Fruit fly (Drosophila melanogaster) whole organism, embryonic: ENCODE results near the gene spn-F.

Source experiments
- Antp ChIP-seq: fragments of 200-800 bp; sonication (Bioruptor generic); optimal IDR thresholded peaks from 3 replicates; lab custom pipeline; 2016; ENCODE audit warnings: missing biosample characterization, missing genetic modification characterization
- Atf-2 ChIP-seq: fragments of 200-800 bp; sonication (Bioruptor generic); optimal IDR thresholded peaks from 2 replicates; lab custom pipeline; 2016; ENCODE audit warnings: missing biosample characterization, missing genetic modification characterization
- Atf3 ChIP-seq: fragments of 200-800 bp; sonication (Bioruptor generic); optimal IDR thresholded peaks from 3 replicates; lab custom pipeline; 2016; ENCODE audit warnings: missing biosample characterization, missing genetic modification characterization
- Awh ChIP-seq: fragments of 200-800 bp; sonication (Bioruptor generic); IDR thresholded peaks from 2 replicates; pipeline ENCODE4, ENCODE4 v1.3.6; 2022; ENCODE audit warnings: missing biosample characterization, missing genetic modification characterization
- CG12744 ChIP-seq: fragments of 200-800 bp; sonication (Bioruptor generic); optimal IDR thresholded peaks from 2 replicates; lab custom pipeline; 2016; ENCODE audit warnings: missing biosample characterization, missing genetic modification characterization
- CG14667 ChIP-seq: fragments of 200-800 bp; sonication (Bioruptor generic); IDR thresholded peaks from 2 replicates; pipeline ENCODE4 v1.3.6; 2022; ENCODE audit warnings: missing biosample characterization, missing genetic modification characterization
- CG15073 ChIP-seq: fragments of 200-800 bp; sonication (Bioruptor generic); optimal IDR thresholded peaks from 2 replicates; lab custom pipeline; 2016; ENCODE audit warnings: missing biosample characterization, missing genetic modification characterization
- CG1647 ChIP-seq: fragments of 200-800 bp; sonication (Bioruptor generic); optimal IDR thresholded peaks from 3 replicates; lab custom pipeline; 2016; ENCODE audit warnings: missing biosample characterization, missing genetic modification characterization
- CG17802 ChIP-seq: fragments of 200-800 bp; sonication (Bioruptor generic); optimal IDR thresholded peaks from 2 replicates; lab custom pipeline; 2018; ENCODE audit warnings: missing biosample characterization, mild to moderate bottlenecking, missing genetic modification characterization, moderate library complexity
- CG1832 ChIP-seq: fragments of 200-800 bp; sonication (Bioruptor generic); optimal IDR thresholded peaks from 2 replicates; lab custom pipeline; 2017; ENCODE audit warnings: missing biosample characterization, mild to moderate bottlenecking, missing genetic modification characterization, inconsistent platforms
- CG18476 ChIP-seq: fragments of 200-800 bp; sonication (Bioruptor generic); optimal IDR thresholded peaks from 2 replicates; lab custom pipeline; 2016; ENCODE audit warnings: missing biosample characterization, mild to moderate bottlenecking, missing genetic modification characterization
- CG33213 ChIP-seq: fragments of 200-800 bp; sonication (Bioruptor generic); optimal IDR thresholded peaks from 3 replicates; lab custom pipeline; 2016; ENCODE audit warnings: missing biosample characterization, missing genetic modification characterization
- CG33557 ChIP-seq: fragments of 200-800 bp; sonication (Bioruptor generic); optimal IDR thresholded peaks from 2 replicates; lab custom pipeline; 2019; ENCODE audit warnings: missing biosample characterization, mild to moderate bottlenecking, missing genetic modification characterization, moderate library complexity
- CG4328 ChIP-seq: fragments of 200-800 bp; sonication (Bioruptor generic); optimal IDR thresholded peaks from 3 replicates; lab custom pipeline; 2017; ENCODE audit warnings: missing biosample characterization, missing genetic modification reagents, missing genetic modification characterization
- CG43689 ChIP-seq: fragments of 200-800 bp; sonication (Bioruptor generic); IDR thresholded peaks from 2 replicates; pipeline ENCODE4 v1.3.6; 2022; ENCODE audit warnings: missing biosample characterization, missing genetic modification characterization
- CG4617 ChIP-seq: fragments of 200-800 bp; sonication (Bioruptor generic); optimal IDR thresholded peaks from 3 replicates; lab custom pipeline; 2016; ENCODE audit warnings: missing biosample characterization, missing genetic modification characterization, borderline replicate concordance
- CG4707 ChIP-seq: fragments of 200-800 bp; sonication (Bioruptor generic); optimal IDR thresholded peaks from 2 replicates; lab custom pipeline; 2018; ENCODE audit warnings: missing biosample characterization, mild to moderate bottlenecking, missing genetic modification characterization, moderate library complexity
- CG6654 ChIP-seq: fragments of 200-800 bp; sonication (Bioruptor generic); optimal IDR thresholded peaks from 2 replicates; lab custom pipeline; 2017; ENCODE audit warnings: missing biosample characterization, mild to moderate bottlenecking, missing genetic modification characterization
- CG6791 ChIP-seq: fragments of 200-800 bp; sonication (Bioruptor generic); IDR thresholded peaks from 3 replicates; pipeline ENCODE4 v1.3.6; 2022; ENCODE audit warnings: missing biosample characterization, missing genetic modification characterization; ENCODE audit not compliant: partially characterized antibody
- CG8359 ChIP-seq: fragments of 200-800 bp; sonication (Bioruptor generic); optimal IDR thresholded peaks from 2 replicates; lab custom pipeline; 2017; ENCODE audit warnings: missing biosample characterization, mild to moderate bottlenecking, missing genetic modification characterization, borderline replicate concordance
- CG8924 ChIP-seq: fragments of 200-800 bp; optimal IDR thresholded peaks from 3 replicates; lab custom pipeline; 2019; ENCODE audit warnings: missing biosample characterization, mild to moderate bottlenecking, missing genetic modification characterization, moderate library complexity
- CrebB ChIP-seq: fragments of 200-800 bp; sonication (Bioruptor generic); optimal IDR thresholded peaks from 3 replicates; lab custom pipeline; 2018; ENCODE audit warnings: missing biosample characterization, mild to moderate bottlenecking, missing genetic modification characterization
- E2f2 ChIP-seq: fragments of 200-800 bp; sonication (Bioruptor generic); IDR thresholded peaks from 2 replicates; pipeline ENCODE4 v1.3.6; 2022; ENCODE audit warnings: missing biosample characterization, missing genetic modification characterization
- ERR ChIP-seq: fragments of 200-800 bp; sonication (Bioruptor generic); optimal IDR thresholded peaks from 2 replicates; lab custom pipeline; 2016; ENCODE audit warnings: missing biosample characterization, missing genetic modification characterization
- Fer1 ChIP-seq: fragments of 200-800 bp; sonication (Bioruptor generic); optimal IDR thresholded peaks from 2 replicates; lab custom pipeline; 2017; ENCODE audit warnings: missing biosample characterization, mild to moderate bottlenecking, missing genetic modification characterization
- Hmr ChIP-seq: fragments of 200-800 bp; sonication (Bioruptor generic); optimal IDR thresholded peaks from 3 replicates; lab custom pipeline; 2017; ENCODE audit warnings: mild to moderate bottlenecking, missing biosample characterization, missing genetic modification reagents, missing genetic modification characterization
- Max ChIP-seq: fragments of 200-800 bp; sonication (Bioruptor generic); optimal IDR thresholded peaks from 2 replicates; lab custom pipeline; 2016; ENCODE audit warnings: missing biosample characterization, mild to moderate bottlenecking, missing genetic modification characterization
- Neu2 ChIP-seq: fragments of 200-800 bp; sonication (Bioruptor generic); optimal IDR thresholded peaks from 3 replicates; lab custom pipeline; 2016; ENCODE audit warnings: missing biosample characterization, missing genetic modification characterization, borderline replicate concordance
- Oli ChIP-seq: fragments of 200-800 bp; sonication (Bioruptor generic); optimal IDR thresholded peaks from 2 replicates; lab custom pipeline; 2018; ENCODE audit warnings: missing biosample characterization, mild to moderate bottlenecking, missing genetic modification characterization, moderate library complexity
- Rx ChIP-seq: fragments of 200-800 bp; sonication (Bioruptor generic); IDR thresholded peaks from 2 replicates; pipeline ENCODE4 v1.3.6; 2022; ENCODE audit warnings: missing biosample characterization, missing genetic modification characterization
- Six4 ChIP-seq: fragments of 200-800 bp; sonication (Bioruptor generic); optimal IDR thresholded peaks from 2 replicates; lab custom pipeline; 2016; ENCODE audit warnings: missing biosample characterization, missing genetic modification characterization
- Taf1 ChIP-seq: fragments of 200-800 bp; sonication (Bioruptor generic); IDR thresholded peaks from 2 replicates; pipeline ENCODE4 v1.3.6; 2022; ENCODE audit warnings: missing biosample characterization, missing genetic modification characterization
- YL-1 ChIP-seq: fragments of 200-800 bp; sonication (Bioruptor generic); optimal IDR thresholded peaks from 3 replicates; lab custom pipeline; 2017; ENCODE audit warnings: missing biosample characterization, mild to moderate bottlenecking, missing genetic modification characterization
- ems ChIP-seq: fragments of 200-800 bp; sonication (Bioruptor generic); optimal IDR thresholded peaks from 3 replicates; lab custom pipeline; 2016; ENCODE audit warnings: missing biosample characterization, missing genetic modification characterization
- gcm ChIP-seq: fragments of 200-800 bp; sonication (Bioruptor generic); optimal IDR thresholded peaks from 2 replicates; lab custom pipeline; 2019; ENCODE audit warnings: missing biosample characterization, mild to moderate bottlenecking, missing genetic modification characterization, moderate library complexity
- lbe ChIP-seq: fragments of 200-800 bp; sonication (Bioruptor generic); optimal IDR thresholded peaks from 2 replicates; lab custom pipeline; 2016; ENCODE audit warnings: missing biosample characterization, mild to moderate bottlenecking, missing genetic modification characterization
- nau ChIP-seq: fragments of 200-800 bp; sonication (Bioruptor generic); optimal IDR thresholded peaks from 3 replicates; lab custom pipeline; 2017; ENCODE audit warnings: missing biosample characterization, mild to moderate bottlenecking, missing genetic modification characterization, missing genetic modification reagents
- peb ChIP-seq: fragments of 200-800 bp; sonication (Bioruptor generic); IDR thresholded peaks from 2 replicates; pipeline ENCODE4 v1.3.6; 2022; ENCODE audit warnings: missing biosample characterization, missing genetic modification characterization
- sd ChIP-seq: fragments of 200-800 bp; sonication (Bioruptor generic); optimal IDR thresholded peaks from 3 replicates; lab custom pipeline; 2018; ENCODE audit warnings: missing biosample characterization, mild to moderate bottlenecking, missing genetic modification characterization, moderate library complexity
- seq ChIP-seq: fragments of 200-800 bp; sonication (Bioruptor generic); IDR thresholded peaks from 2 replicates; pipeline ENCODE4 v1.3.6; 2022; ENCODE audit warnings: missing biosample characterization, missing genetic modification characterization
- shn ChIP-seq: fragments of 200-800 bp; sonication (Bioruptor generic); optimal IDR thresholded peaks from 3 replicates; lab custom pipeline; 2016; ENCODE audit warnings: missing biosample characterization, missing genetic modification characterization
- sima ChIP-seq: fragments of 200-800 bp; sonication (Bioruptor generic); optimal IDR thresholded peaks from 2 replicates; lab custom pipeline; 2016; ENCODE audit warnings: missing biosample characterization, missing genetic modification characterization
- sisA ChIP-seq: fragments of 200-800 bp; sonication (Bioruptor generic); IDR thresholded peaks from 2 replicates; pipeline ENCODE4 v1.3.6; 2022; ENCODE audit warnings: missing biosample characterization, missing genetic modification characterization
- sna ChIP-seq: fragments of 200-800 bp; sonication (Bioruptor generic); IDR thresholded peaks from 2 replicates; pipeline ENCODE4 v1.3.6; 2022; ENCODE audit warnings: missing biosample characterization, missing genetic modification characterization; ENCODE audit not compliant: partially characterized antibody
- sqz ChIP-seq: fragments of 200-800 bp; sonication (Bioruptor generic); optimal IDR thresholded peaks from 3 replicates; lab custom pipeline; 2018; ENCODE audit warnings: missing biosample characterization, mild to moderate bottlenecking, missing genetic modification characterization
- ssp ChIP-seq: fragments of 200-800 bp; sonication (Bioruptor generic); IDR thresholded peaks from 2 replicates; pipeline ENCODE4 v1.3.6; 2022; ENCODE audit warnings: missing biosample characterization, missing genetic modification characterization
- stwl ChIP-seq: fragments of 200-800 bp; sonication (Bioruptor generic); optimal IDR thresholded peaks from 3 replicates; lab custom pipeline; 2018; ENCODE audit warnings: missing biosample characterization, mild to moderate bottlenecking, missing genetic modification characterization, moderate library complexity
- tgo ChIP-seq: fragments of 200-800 bp; sonication (Bioruptor generic); IDR thresholded peaks from 3 replicates; pipeline ENCODE4 v1.3.6; 2022; ENCODE audit warnings: missing biosample characterization, missing genetic modification characterization
- wdn ChIP-seq: fragments of 200-800 bp; sonication (Bioruptor generic); IDR thresholded peaks from 2 replicates; pipeline ENCODE4 v1.3.6; 2022; ENCODE audit warnings: missing biosample characterization, missing genetic modification characterization
- yki ChIP-seq: fragments of >200 bp; optimal IDR thresholded peaks from 3 replicates; lab custom pipeline; 2018

spn-F gene

dm6 chr3R:31222125-31222889 is 32.6 kb upstream of the spn-F start (continued):
- no peak for TF ChIP-seq CG14667 (GFP tag; lab: Robert Waterston, UW)
- peak; percentile 71 for TF ChIP-seq Six4
- TF ChIP-seq CG33213 (GFP tag; lab: Kevin White, UChicago) = peak; percentile 77
- TF ChIP-seq E2f2 = no peak
- TF ChIP-seq CG8924 (tag; lab: Kevin White, UChicago) = peak; percentile 87
- no peak for TF ChIP-seq ssp (GFP tag; lab: Robert Waterston, UW)
- no peak for TF ChIP-seq peb (GFP tag; lab: Robert Waterston, UW)
- TF ChIP-seq CG4328 (GFP tag; lab: Kevin White, UChicago) = peak; percentile 34
- peak; percentile 63 for TF ChIP-seq gcm (GFP tag; lab: Kevin White, UChicago)
- TF ChIP-seq CG6654 (GFP tag; lab: Kevin White, UChicago) = peak; percentile 28
- peak; percentile 76 for TF ChIP-seq CrebB (tag; lab: Kevin White, UChicago)
- no peak for TF ChIP-seq CG1832 (GFP tag; lab: Kevin White, UChicago)
- peak; percentile 89 for TF ChIP-seq Antp (GFP tag; lab: Kevin White, UChicago)
- TF ChIP-seq CG8359 (GFP tag; lab: Kevin White, UChicago) = peak; percentile 64
- peak; percentile 95 for TF ChIP-seq Hmr (GFP tag; lab: Kevin White, UChicago)
- peak; percentile 83 for TF ChIP-seq Atf-2 (GFP tag; lab: Kevin White, UChicago)
- no peak for TF ChIP-seq CG6791 (GFP tag; lab: Robert Waterston, UW)
- peak; percentile 28 for TF ChIP-seq YL-1 (GFP tag; lab: Kevin White, UChicago)
- no peak for TF ChIP-seq Rx (GFP tag; lab: Robert Waterston, UW)
- no peak for TF ChIP-seq Awh (GFP tag; lab: Robert Waterston, UW)
- TF ChIP-seq CG17802 (tag; lab: Kevin White, UChicago) = no peak
- no peak for TF ChIP-seq stwl (tag; lab: Kevin White, UChicago)
- peak; percentile 48 for TF ChIP-seq sd (tag; lab: Kevin White, UChicago)
- TF ChIP-seq sisA = no peak
- TF ChIP-seq sqz = peak; percentile 27
- no peak for TF ChIP-seq tgo
- TF ChIP-seq CG4617 (GFP tag; lab: Kevin White, UChicago) = peak; percentile 52
- no peak for TF ChIP-seq CG15073 (GFP tag; lab: Kevin White, UChicago)
- peak; percentile 76 for TF ChIP-seq CG18476
- TF ChIP-seq CG12744 (GFP tag; lab: Kevin White, UChicago) = peak; percentile 77
- peak; percentile 46 for TF ChIP-seq sima (GFP tag; lab: Kevin White, UChicago)
- TF ChIP-seq lbe (GFP tag; lab: Kevin White, UChicago) = no peak
- peak; percentile 62 for TF ChIP-seq CG1647 (GFP tag; lab: Kevin White, UChicago)
- TF ChIP-seq Neu2 (GFP tag; lab: Kevin White, UChicago) = peak; percentile 16
- TF ChIP-seq Taf1 = no peak
- TF ChIP-seq CG33557 (GFP tag; lab: Kevin White, UChicago) = peak; percentile 76
- TF ChIP-seq CG43689 (GFP tag; lab: Robert Waterston, UW) = no peak
- TF ChIP-seq wdn = no peak
- peak; percentile 58 for TF ChIP-seq CG4707 (GFP tag; lab: Kevin White, UChicago)
- peak; percentile 77 for TF ChIP-seq nau (GFP tag; lab: Kevin White, UChicago)
- TF ChIP-seq shn (GFP tag; lab: Kevin White, UChicago) = peak; percentile 85
- peak; percentile 76 for TF ChIP-seq Atf3 (GFP tag; lab: Kevin White, UChicago)
- peak; percentile 77 for TF ChIP-seq ems (GFP tag; lab: Kevin White, UChicago)
- TF ChIP-seq Oli (tag; lab: Kevin White, UChicago) = peak; percentile 88
- TF ChIP-seq yki (lab: Kevin White, UChicago) = no peak
- no peak for TF ChIP-seq seq (GFP tag; lab: Robert Waterston, UW)
- TF ChIP-seq sna (GFP tag; lab: Robert Waterston, UW) = no peak
- peak; percentile 93 for TF ChIP-seq Fer1 (GFP tag; lab: Kevin White, UChicago)
- peak; percentile 72 for TF ChIP-seq Max (GFP tag; lab: Kevin White, UChicago)
- TF ChIP-seq ERR (GFP tag; lab: Kevin White, UChicago) = peak; percentile 75
